Fruit fly (Drosophila melanogaster): Measurements from ENCODE around the gene GATAd.

Gene GATAd

DNA sequence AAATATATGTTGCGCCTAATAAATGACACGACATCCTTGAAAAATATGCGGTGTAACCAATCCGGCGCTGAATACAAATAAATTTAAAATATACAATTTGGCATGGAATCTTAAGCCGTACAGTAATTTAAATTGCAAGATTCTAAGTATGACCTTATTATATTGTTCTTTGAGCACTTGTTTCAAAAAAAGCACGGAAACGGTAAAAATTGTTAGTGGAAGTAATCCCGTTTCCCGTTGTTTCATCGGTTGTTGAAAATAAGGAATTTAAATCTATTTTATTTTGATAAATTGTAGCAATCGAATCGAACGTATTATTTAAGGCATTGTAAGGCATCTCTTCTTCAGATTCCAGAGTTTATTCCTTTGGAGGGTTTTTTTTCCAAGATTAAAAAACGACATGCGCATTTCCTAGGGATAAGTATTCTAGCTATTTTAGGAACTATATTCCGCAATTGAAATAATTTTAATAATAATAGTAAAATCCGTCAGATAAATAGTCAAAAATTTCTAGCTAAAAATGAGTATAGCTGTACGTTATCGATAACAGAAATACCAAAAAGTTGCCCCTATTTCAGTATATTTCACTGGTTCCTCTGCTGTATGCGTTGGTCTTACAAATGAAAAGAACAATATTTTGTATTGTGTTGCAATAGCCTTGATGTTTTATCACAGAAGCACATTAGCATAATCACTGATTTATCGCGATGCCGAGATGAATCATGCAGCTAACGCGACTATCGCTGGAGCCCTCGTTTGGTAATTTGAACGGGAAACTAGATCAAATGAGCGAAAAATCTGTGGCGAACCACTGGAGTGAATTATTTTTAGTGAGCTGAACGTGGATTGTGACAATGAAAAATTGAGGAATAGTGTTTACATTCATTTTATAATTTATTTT, at the start of gene GATAd:
Gene GATAd, plus strand, starts transcription at position 644 of the 901 bp plus-strand sequence.
- TF ChIP-seq CG10631 (GFP tag; optimal IDR thresholded peaks at IDR 0.05) (no peak), spab (GFP tag; optimal IDR thresholded peaks at IDR 0.05) (no peak), vri (GFP tag; optimal IDR thresholded peaks at IDR 0.05) (peak; percentile 16), Ets96B (tag; optimal IDR thresholded peaks at IDR 0.05) (no peak), Hr38 (GFP tag; optimal IDR thresholded peaks at IDR 0.05) (no peak), CG6792 (GFP tag; optimal IDR thresholded peaks at IDR 0.05) (no peak), CG3032 (tag; optimal IDR thresholded peaks at IDR 0.05) (peak; percentile 1), topi (GFP tag; optimal IDR thresholded peaks at IDR 0.05) (no peak), CG11902 (GFP tag; optimal IDR thresholded peaks at IDR 0.05) (no peak), CG10669 (GFP tag; optimal IDR thresholded peaks at IDR 0.05) (no peak), Sox14 (GFP tag; optimal IDR thresholded peaks at IDR 0.05) (peak; percentile 20), acj6 (GFP tag; optimal IDR thresholded peaks at IDR 0.05) (no peak), Eip75B (GFP tag; optimal IDR thresholded peaks at IDR 0.05) (no peak), CG11294 (GFP tag; IDR thresholded peaks at IDR 0.05) (no peak), esn (GFP tag; optimal IDR thresholded peaks at IDR 0.05) (peak; percentile 21), Sox102F (GFP tag; optimal IDR thresholded peaks at IDR 0.05) (no peak), Sox15 (GFP tag; optimal IDR thresholded peaks at IDR 0.05) (no peak), salr (GFP tag; optimal IDR thresholded peaks at IDR 0.05) (no peak), dac (GFP tag; optimal IDR thresholded peaks at IDR 0.05) (no peak), fkh (GFP tag; optimal IDR thresholded peaks at IDR 0.05) (no peak), CG6854 (GFP tag; optimal IDR thresholded peaks at IDR 0.05) (no peak), Eip78C (GFP tag) (peak; percentile 41), Eip93F (GFP tag; optimal IDR thresholded peaks at IDR 0.05) (no peak), lz (GFP tag; optimal IDR thresholded peaks at IDR 0.05) (no peak), dsx (GFP tag; optimal IDR thresholded peaks at IDR 0.05; ENCODE audit: poor library complexity, severe bottlenecking) (peak; percentile 28)

DNA sequence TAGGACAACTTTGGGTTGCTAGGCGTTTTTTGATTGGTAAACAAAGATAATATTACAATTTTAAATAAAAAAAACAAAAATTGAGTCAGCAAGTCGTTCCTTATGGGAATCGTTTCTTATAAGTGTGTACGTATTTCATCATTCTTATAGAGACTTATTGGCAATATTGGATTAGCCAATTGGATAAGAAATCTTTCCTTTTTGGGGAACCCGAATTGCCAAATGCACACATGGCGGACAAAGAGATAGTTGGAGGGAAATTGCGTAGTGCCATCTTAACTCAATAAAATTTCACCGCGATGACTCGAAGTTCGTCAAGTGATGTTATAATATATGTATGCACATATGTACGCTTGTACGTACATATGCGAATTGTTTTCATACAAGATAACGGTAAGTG, 42.3 kb upstream of the GATAd start:
- TF ChIP-seq CG3032 (tag; optimal IDR thresholded peaks at IDR 0.05) (no peak), Sox14 (GFP tag; optimal IDR thresholded peaks at IDR 0.05) (no peak), Met (GFP tag; optimal IDR thresholded peaks at IDR 0.05) (no peak), CG6808 (GFP tag; optimal IDR thresholded peaks at IDR 0.05) (no peak), Blimp-1 (GFP tag; optimal IDR thresholded peaks at IDR 0.05) (no peak), CG11902 (GFP tag; optimal IDR thresholded peaks at IDR 0.05) (no peak), Sox102F (GFP tag; optimal IDR thresholded peaks at IDR 0.05) (no peak)

DNA sequence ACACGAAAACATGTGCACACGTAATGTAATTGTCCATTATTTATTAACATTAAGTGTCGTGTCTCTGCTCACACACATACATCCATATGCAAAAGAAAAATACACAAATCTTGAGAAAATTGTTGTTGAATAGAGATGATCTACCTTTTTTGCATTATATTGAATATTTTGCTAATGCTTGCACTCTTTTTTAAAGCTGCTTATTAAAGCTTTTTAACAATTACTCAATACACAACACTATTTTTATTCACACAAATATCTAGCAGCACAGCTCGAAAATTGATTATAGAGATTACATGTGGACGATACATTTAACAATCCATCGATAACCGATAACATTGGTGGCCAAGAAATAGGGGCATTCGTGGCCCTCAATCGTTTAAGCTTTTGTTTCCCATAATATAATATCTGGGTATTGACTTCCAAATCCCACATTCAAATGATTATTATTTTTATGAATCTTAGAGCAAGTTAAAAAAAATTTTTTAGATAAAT, 41.4 kb upstream of the GATAd start, which contains the start of gene Ufd4:
Gene Ufd4, minus strand, starts transcription at position 300 of the 495 bp plus-strand sequence.
- TF ChIP-seq CG9139 (GFP tag; optimal IDR thresholded peaks at IDR 0.05) (no peak), CG3032 (tag; optimal IDR thresholded peaks at IDR 0.05) (peak; percentile 67), CG11902 (GFP tag; optimal IDR thresholded peaks at IDR 0.05) (peak; percentile 11), fd85E (GFP tag; optimal IDR thresholded peaks at IDR 0.05) (peak; percentile 7), CG31627 (GFP tag; optimal IDR thresholded peaks at IDR 0.05) (peak; percentile 63), fkh (GFP tag; optimal IDR thresholded peaks at IDR 0.05) (no peak), esn (GFP tag; optimal IDR thresholded peaks at IDR 0.05) (peak; percentile 70), CG6792 (GFP tag; optimal IDR thresholded peaks at IDR 0.05) (peak; percentile 29), CG15336 (GFP tag; IDR thresholded peaks at IDR 0.05) (peak; percentile 68; the same call in 1 of the 2 replicates)

Measured in whole organism, prepupa.